Worm (Caenorhabditis elegans) whole organism, L4 larva: ENCODE data around the gene F45F2.9.

Source experiments
- D1046.2 ChIP-seq: fragments of 200-800 bp; sonication (Bioruptor generic); IDR thresholded peaks from 2 replicates; pipeline ENCODE4 v1.3.6; 2022; ENCODE audit warnings: missing genetic modification characterization, missing compliant biosample characterization
- Y5F2A.4 ChIP-seq: fragments of 200-800 bp; sonication (Bioruptor generic); optimal IDR thresholded peaks from 2 replicates; lab custom pipeline; 2018; ENCODE audit warnings: mild to moderate bottlenecking, missing genetic modification characterization, missing compliant biosample characterization
- aha-1 ChIP-seq: fragments of 150-350 bp; peaks from one replicate; lab custom pipeline; 2014; ENCODE audit warnings: missing biosample characterization, missing genetic modification characterization
- aly-2 ChIP-seq: sonication (generic microtip); optimal IDR thresholded peaks from 2 replicates; lab custom pipeline; 2018; ENCODE audit warnings: missing biosample characterization, missing genetic modification characterization
- ama-1 ChIP-seq: fragments of 150-350 bp; optimal IDR thresholded peaks from 2 replicates; lab custom pipeline; 2014; ENCODE audit warnings: inconsistent platforms, mixed read lengths
- ceh-20 ChIP-seq: fragments of 200-800 bp; sonication (Bioruptor generic); IDR thresholded peaks from 2 replicates; pipeline ENCODE4 v1.3.6; 2022; ENCODE audit warnings: missing genetic modification reagents, missing genetic modification characterization, missing compliant biosample characterization
- daf-19 ChIP-seq: fragments of 200-800 bp; sonication (Bioruptor generic); conservative IDR thresholded peaks from 2 replicates; pipeline ENCODE4 v1.3.6; 2022; ENCODE audit warnings: missing genetic modification characterization, missing compliant biosample characterization
- dve-1 ChIP-seq: sonication (generic microtip); optimal IDR thresholded peaks from 2 replicates; lab custom pipeline; 2017; ENCODE audit warnings: antibody characterized with exemption, mild to moderate bottlenecking, missing genetic modification characterization, missing compliant biosample characterization; ENCODE audit not compliant: insufficient read depth
- hlh-30 ChIP-seq: sonication (generic microtip); optimal IDR thresholded peaks from 2 replicates; lab custom pipeline; 2017; ENCODE audit warnings: antibody characterized with exemption, mild to moderate bottlenecking, missing genetic modification characterization, missing compliant biosample characterization; ENCODE audit not compliant: insufficient read depth
- lin-29 ChIP-seq: fragments of 200-800 bp; sonication (Bioruptor generic); IDR thresholded peaks from 2 replicates; pipeline ENCODE4 v1.3.6; 2022; ENCODE audit warnings: missing genetic modification reagents, missing genetic modification characterization, missing compliant biosample characterization
- lin-38 ChIP-seq: fragments of 200-800 bp; sonication (Bioruptor generic); IDR thresholded peaks from 2 replicates; pipeline ENCODE4 v1.3.6; 2022; ENCODE audit warnings: missing genetic modification reagents, missing genetic modification characterization, missing compliant biosample characterization
- mes-2 ChIP-seq: sonication (generic microtip); optimal IDR thresholded peaks from 2 replicates; lab custom pipeline; 2016; ENCODE audit warnings: missing genotype, mild to moderate bottlenecking, missing genetic modification characterization, missing compliant biosample characterization; ENCODE audit not compliant: poor library complexity, severe bottlenecking
- nhr-102 ChIP-seq: sonication (generic microtip); optimal IDR thresholded peaks from 2 replicates; lab custom pipeline; 2016; ENCODE audit warnings: mild to moderate bottlenecking, missing genetic modification characterization, moderate library complexity, missing compliant biosample characterization
- nhr-48 ChIP-seq: sonication (generic microtip); optimal IDR thresholded peaks from 2 replicates; lab custom pipeline; 2016; ENCODE audit warnings: mild to moderate bottlenecking, missing genetic modification characterization, missing compliant biosample characterization
- nhr-76 ChIP-seq: fragments of 150-350 bp; optimal IDR thresholded peaks from 2 replicates; lab custom pipeline; 2014; ENCODE audit warnings: missing biosample characterization, missing genetic modification characterization
- pha-4 ChIP-seq, 2 experiments: fragments of 150-350 bp in 1 of 2; fragments of 200-800 bp in 1 of 2; sonication (Bioruptor generic) in 1 of 2; IDR thresholded peaks in 1 of 2; optimal IDR thresholded peaks in 1 of 2; 2 replicates each; pipeline versions ENCODE4 v1.3.6 to Lab custom; 2014 to 2022; ENCODE audit warnings: missing genetic modification characterization in 2 of 2, missing genetic modification reagents in 2 of 2, missing biosample characterization in 1 of 2, missing compliant biosample characterization in 1 of 2
- unc-130 ChIP-seq: sonication (generic microtip); optimal IDR thresholded peaks from 2 replicates; lab custom pipeline; 2016; ENCODE audit warnings: missing genetic modification reagents, missing genetic modification characterization, missing compliant biosample characterization
- unc-62 ChIP-seq, 3 experiments: fragments of 150-350 bp in 1 of 3; sonication (generic microtip); optimal IDR thresholded peaks in 2 of 3; peaks in 1 of 3; 1 replicate in 1 of 3; 2 replicates in 2 of 3; lab custom pipeline; 2014 to 2017; ENCODE audit warnings: missing biosample characterization in 3 of 3, missing genetic modification characterization in 3 of 3, missing genetic modification reagents in 3 of 3, missing genotype in 1 of 3
- zfp-3 ChIP-seq: fragments of 200-800 bp; sonication (Bioruptor generic); conservative IDR thresholded peaks from 2 replicates; pipeline ENCODE4 v1.3.6; 2022; ENCODE audit warnings: missing genetic modification reagents, missing genetic modification characterization, missing compliant biosample characterization

F45F2.9 gene

DNA sequence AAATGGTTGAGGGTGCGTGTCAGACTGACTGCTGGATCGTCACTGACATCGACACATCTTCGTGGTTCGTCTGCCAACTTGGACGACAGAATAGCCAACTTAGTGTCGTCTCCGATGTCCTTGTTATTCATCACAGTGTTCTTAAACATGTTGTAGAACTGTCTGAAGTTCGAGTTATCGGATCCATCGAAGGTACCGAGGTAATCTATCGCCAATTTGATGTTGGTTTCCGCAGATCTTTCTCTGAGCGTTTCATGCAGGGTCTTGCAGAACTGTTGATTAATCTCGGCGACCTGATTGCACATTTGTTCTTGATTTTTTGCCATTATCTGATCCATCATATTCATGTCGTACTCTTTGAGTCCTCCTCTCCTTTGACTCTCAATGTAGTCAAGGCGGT is 32.0 kb downstream of the F45F2.9 start:
- TF ChIP-seq nhr-102 (tag; lab: Kevin White, UChicago), result no peak
- peak in 1 of 2 experiments; percentile 92 for TF ChIP-seq unc-62 (GFP tag; optimal IDR thresholded peaks at IDR 0.05 in 1 of 2; lab: Kevin White, UChicago)
- TF ChIP-seq unc-62 (tag; optimal IDR thresholded peaks at IDR 0.05; lab: Kevin White, UChicago), result no peak

DNA sequence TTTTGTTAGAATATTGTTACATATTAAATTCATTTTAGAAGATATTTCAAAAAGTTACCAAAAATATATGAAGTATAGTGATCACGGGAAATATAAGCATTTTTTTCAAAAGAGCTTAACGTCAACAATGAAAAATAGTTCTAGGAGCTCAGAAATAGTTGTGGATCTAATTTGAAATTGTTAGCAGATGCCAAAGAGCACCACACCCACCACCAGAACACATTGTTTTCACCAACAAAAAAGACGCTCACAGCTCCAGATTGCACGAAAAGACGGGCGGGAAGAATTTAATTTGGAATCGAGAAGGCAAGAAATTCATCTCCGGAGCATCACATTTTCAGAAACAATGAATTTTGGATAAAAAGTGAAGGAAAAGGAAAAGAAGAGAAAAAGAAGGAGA is 42.4 kb downstream of the F45F2.9 start, which contains the start of gene gplb-1:
TSS of gene gplb-1 (minus strand) at position 337 of the 400 bp plus-strand sequence.
- TF ChIP-seq aha-1 (tag; lab: Kevin White, UChicago), result peak; percentile 89
- TF ChIP-seq daf-19 (GFP tag; lab: Robert Waterston, UW), result no peak
- TF ChIP-seq unc-130, result no peak
- TF ChIP-seq dve-1 (tag; lab: Kevin White, UChicago), result no peak
- TF ChIP-seq ceh-20, result no peak

DNA sequence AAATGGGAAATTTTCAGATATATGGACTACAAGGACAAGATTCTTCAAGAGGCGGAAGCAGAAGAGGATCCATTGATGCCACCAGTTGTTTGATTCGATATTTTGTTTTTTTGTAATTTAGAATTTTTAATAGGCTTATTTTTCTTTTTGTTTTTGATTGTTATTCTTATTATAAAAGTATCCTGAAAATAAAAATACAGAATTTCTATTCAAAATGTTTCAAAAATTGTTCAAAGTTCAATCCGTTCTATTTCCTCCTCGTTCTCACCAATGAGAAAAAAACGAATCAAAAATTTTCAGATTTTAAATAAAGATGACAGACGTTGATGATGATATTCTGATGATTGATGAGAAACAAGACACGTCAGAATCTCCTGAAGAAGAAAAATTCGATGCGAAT is 44.5 kb downstream of the F45F2.9 start, which contains the start of gene phf-30:
TSS of gene phf-30 (plus strand) at position 301 of the 400 bp plus-strand sequence.
- no peak for TF ChIP-seq nhr-48 (tag; lab: Kevin White, UChicago)
- TF ChIP-seq D1046.2 (GFP tag; lab: Robert Waterston, UW), result no peak
- TF ChIP-seq hlh-30, result no peak
- TF ChIP-seq lin-29, result no peak

DNA sequence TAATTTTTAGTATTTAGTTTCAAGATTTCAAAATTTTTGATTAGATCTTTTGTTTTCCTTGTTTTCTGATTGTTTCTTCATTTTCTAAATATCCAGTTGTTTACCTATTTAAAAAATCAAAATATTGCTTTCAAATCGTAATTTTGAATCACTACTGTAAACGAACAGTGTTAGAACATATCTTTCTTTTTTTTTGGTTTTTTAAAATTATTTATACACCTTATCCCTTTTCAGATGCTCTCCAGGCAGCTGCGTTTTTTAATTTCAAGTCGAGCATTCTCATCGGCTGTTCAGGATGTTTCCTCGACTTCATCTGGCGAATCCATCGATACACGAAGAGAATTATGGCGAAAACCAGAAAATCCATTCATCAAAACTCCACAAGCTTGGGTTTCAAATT is 46.2 kb downstream of the F45F2.9 start, which contains the start of gene mrpl-4:
TSS of gene mrpl-4 (plus strand) at position 235 of the 400 bp plus-strand sequence.
- TF ChIP-seq lin-38, result 0 out of 2 replicates have a peak, but pooled peaks have one; percentile 22
- TF ChIP-seq nhr-76 (tag; lab: Kevin White, UChicago), result no peak
- peak in 1 of 2 experiments; percentile 91 for TF ChIP-seq unc-62 (GFP tag; optimal IDR thresholded peaks at IDR 0.05 in 1 of 2; lab: Kevin White, UChicago)
- TF ChIP-seq unc-62 (tag; optimal IDR thresholded peaks at IDR 0.05; lab: Kevin White, UChicago), result no peak

DNA sequence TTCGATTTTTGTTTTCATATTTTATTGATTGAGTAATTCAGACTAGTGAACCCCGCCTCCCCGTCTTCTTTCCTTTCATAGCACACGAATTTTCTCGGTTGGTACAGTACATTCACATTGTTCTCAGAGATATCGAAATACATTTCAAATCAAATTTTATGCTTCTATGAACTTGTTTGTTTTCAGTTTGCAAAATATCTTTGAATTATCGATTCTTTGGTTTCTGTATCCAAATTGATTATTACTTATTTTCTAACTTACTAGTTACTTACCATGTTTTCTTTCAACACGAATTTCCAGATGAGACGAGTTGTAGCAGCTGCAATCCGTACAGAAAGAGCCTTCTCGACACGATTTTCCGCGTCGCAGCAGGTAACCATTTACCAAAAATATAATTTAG is 47.9 kb downstream of the F45F2.9 start, which contains the start of gene mrps-2:
TSS of gene mrps-2 (plus strand) at position 301 of the 400 bp plus-strand sequence.
- TF ChIP-seq aly-2 (tag; lab: Kevin White, UChicago) (no peak), Y5F2A.4 (GFP tag; lab: Kevin White, UChicago) (no peak), lin-38 (peak; percentile 34; the same call in 1 of the 2 replicates), ama-1 (peak; percentile 31), unc-62 (GFP tag; optimal IDR thresholded peaks at IDR 0.05 in 1 of 2; lab: Kevin White, UChicago) (no peak), unc-62 (tag; optimal IDR thresholded peaks at IDR 0.05; lab: Kevin White, UChicago) (no peak), pha-4 (GFP tag; IDR thresholded peaks at IDR 0.05; lab: Robert Waterston, UW) (no peak), pha-4 (tag; optimal IDR thresholded peaks at IDR 0.05; lab: Kevin White, UChicago) (no peak), zfp-3 (GFP tag; lab: Robert Waterston, UW) (no peak), mes-2 (tag; lab: Kevin White, UChicago) (no peak)
- TF ChIP-seq, all 104 proteins: peak for 2
